Worm (Caenorhabditis elegans) whole organism, L2 larva: ENCODE measurements around the gene eor-1.

Source experiments
- ama-1 ChIP-seq: fragments of 150-350 bp; optimal IDR thresholded peaks from 2 replicates; lab custom pipeline; 2018; ENCODE audit warnings: inconsistent platforms
- crh-2 ChIP-seq: sonication (generic microtip); optimal IDR thresholded peaks from 2 replicates; lab custom pipeline; 2017; ENCODE audit warnings: missing biosample characterization, missing genetic modification characterization
- egl-27 ChIP-seq: sonication (generic microtip); optimal IDR thresholded peaks from 3 replicates; lab custom pipeline; 2017; ENCODE audit warnings: missing biosample characterization, missing genetic modification reagents, missing genetic modification characterization
- fos-1 ChIP-seq: fragments of 150-350 bp; optimal IDR thresholded peaks from 2 replicates; lab custom pipeline; 2014; ENCODE audit warnings: missing biosample characterization, missing genetic modification characterization
- lsy-2 ChIP-seq, 2 experiments: fragments of 150-350 bp in 1 of 2; sonication (generic microtip) in 1 of 2; optimal IDR thresholded peaks; 2 replicates each; lab custom pipeline; 2014 to 2017; ENCODE audit warnings: missing biosample characterization in 2 of 2, missing genetic modification characterization in 2 of 2
- nhr-129 ChIP-seq: fragments of 150-350 bp; optimal IDR thresholded peaks from 2 replicates; lab custom pipeline; 2014; ENCODE audit warnings: missing biosample characterization, missing genetic modification characterization
- nhr-77 ChIP-seq: fragments of 150-350 bp; optimal IDR thresholded peaks from 2 replicates; lab custom pipeline; 2014; ENCODE audit warnings: missing biosample characterization, missing genetic modification characterization
- skn-1 ChIP-seq: sonication (generic microtip); optimal IDR thresholded peaks from 2 replicates; lab custom pipeline; 2017; ENCODE audit warnings: missing biosample characterization, missing genetic modification characterization
- snpc-4 ChIP-seq: fragments of 150-350 bp; optimal IDR thresholded peaks from 2 replicates; lab custom pipeline; 2014; ENCODE audit warnings: missing biosample characterization, missing genetic modification characterization
- ztf-1 ChIP-seq: fragments of 200-800 bp; sonication (Bioruptor generic); conservative IDR thresholded peaks from 2 replicates; pipeline ENCODE4 v1.3.6; 2022; ENCODE audit warnings: missing genetic modification characterization, missing compliant biosample characterization
- ztf-11 ChIP-seq: sonication (generic microtip); optimal IDR thresholded peaks from 2 replicates; lab custom pipeline; 2017; ENCODE audit warnings: missing biosample characterization, missing genetic modification characterization
- ztf-4 ChIP-seq: fragments of 150-350 bp; optimal IDR thresholded peaks from 2 replicates; lab custom pipeline; 2014; ENCODE audit warnings: missing biosample characterization, missing genetic modification characterization

- no peak for TF ChIP-seq nhr-77 (tag; lab: Kevin White, UChicago)
- no peak for TF ChIP-seq ztf-4 (tag; lab: Kevin White, UChicago)
- no peak for TF ChIP-seq skn-1
- TF ChIP-seq snpc-4 (tag; lab: Kevin White, UChicago) = no peak
- no peak for TF ChIP-seq crh-2
- TF ChIP-seq ama-1 (lab: Kevin White, UChicago) = no peak
- no peak for TF ChIP-seq egl-27 (tag; lab: Kevin White, UChicago)
- TF ChIP-seq lsy-2 (tag; optimal IDR thresholded peaks at IDR 0.05; lab: Kevin White, UChicago) = no peak
- no peak for TF ChIP-seq ztf-1 (GFP tag; lab: Robert Waterston, UW)
- no peak for TF ChIP-seq ztf-11
- TF ChIP-seq nhr-129 (tag; lab: Kevin White, UChicago) = no peak
- no peak for TF ChIP-seq fos-1 (tag; lab: Kevin White, UChicago)
Measured at ce11 chrIV:4760378-4761084, 38.4 kb downstream of the eor-1 start, which contains the start of the genes memi-1 and cyp-31A3.
